Worm (Caenorhabditis elegans): ENCODE measurements around the gene F02C9.1.

- TF ChIP-seq mep-1 (tag; optimal IDR thresholded peaks at IDR 0.05), result no peak
- TF ChIP-seq ztf-11 (tag; optimal IDR thresholded peaks at IDR 0.05), result no peak
- no peak for TF ChIP-seq lin-13 (tag; optimal IDR thresholded peaks at IDR 0.05)
- no peak for TF ChIP-seq nhr-28 (tag; optimal IDR thresholded peaks at IDR 0.05)
- TF ChIP-seq nhr-12 (tag; optimal IDR thresholded peaks at IDR 0.05), result no peak
- TF ChIP-seq nhr-2 (tag; optimal IDR thresholded peaks at IDR 0.05), result no peak
- no peak for TF ChIP-seq snpc-4 (tag; optimal IDR thresholded peaks at IDR 0.05)
- TF ChIP-seq M03D4.4 (tag; optimal IDR thresholded peaks at IDR 0.05), result no peak
- no peak for TF ChIP-seq mab-5 (tag; optimal IDR thresholded peaks at IDR 0.05)
- TF ChIP-seq unc-62 (GFP tag; optimal IDR thresholded peaks at IDR 0.05), result no peak
- TF ChIP-seq bed-3 (GFP tag; optimal IDR thresholded peaks at IDR 0.05), result no peak
- no peak for TF ChIP-seq ceh-83 (GFP tag; optimal IDR thresholded peaks at IDR 0.05)
- no peak for TF ChIP-seq lsy-2 (tag; optimal IDR thresholded peaks at IDR 0.05)
Observed at ce11 chrV:3149910-3150428, 11.5 kb downstream of the F02C9.1 start.

All from whole organism, mixed stage, embryonic.